Fruit fly (Drosophila melanogaster) whole organism, embryonic: ENCODE measurements around the gene ppk.

ENCODE experiments used
- Ada2b ChIP-seq: fragments of 200-800 bp; sonication (Bioruptor generic); IDR thresholded peaks from 2 replicates; pipeline ENCODE4 v1.3.6; 2022; ENCODE audit warnings: missing biosample characterization, missing genetic modification characterization
- CG10431 ChIP-seq: fragments of 200-800 bp; sonication (Bioruptor generic); optimal IDR thresholded peaks from 3 replicates; lab custom pipeline; 2018; ENCODE audit warnings: missing biosample characterization, mild to moderate bottlenecking, missing genetic modification characterization
- CG10654 ChIP-seq: fragments of 200-800 bp; sonication (Bioruptor generic); optimal IDR thresholded peaks from 2 replicates; lab custom pipeline; 2016; ENCODE audit warnings: missing biosample characterization, missing genetic modification characterization
- CG12071 ChIP-seq: fragments of 200-800 bp; sonication (Bioruptor generic); optimal IDR thresholded peaks from 3 replicates; lab custom pipeline; 2018; ENCODE audit warnings: missing biosample characterization, mild to moderate bottlenecking, missing genetic modification characterization
- CG12104 ChIP-seq: fragments of 200-800 bp; sonication (Bioruptor generic); optimal IDR thresholded peaks from 3 replicates; lab custom pipeline; 2016; ENCODE audit warnings: missing biosample characterization, missing genetic modification characterization
- CG12659 ChIP-seq: fragments of 200-800 bp; sonication (Bioruptor generic); optimal IDR thresholded peaks from 3 replicates; lab custom pipeline; 2017; ENCODE audit warnings: mild to moderate bottlenecking, missing biosample characterization, missing genetic modification reagents, missing genetic modification characterization
- CG12744 ChIP-seq: fragments of 200-800 bp; sonication (Bioruptor generic); optimal IDR thresholded peaks from 2 replicates; lab custom pipeline; 2016; ENCODE audit warnings: missing biosample characterization, missing genetic modification characterization
- CG16815 ChIP-seq: fragments of 200-800 bp; sonication (Bioruptor generic); optimal IDR thresholded peaks from 3 replicates; lab custom pipeline; 2017; ENCODE audit warnings: missing biosample characterization, mild to moderate bottlenecking, missing genetic modification characterization
- CG2202 ChIP-seq: fragments of 200-800 bp; sonication (Bioruptor generic); optimal IDR thresholded peaks from 2 replicates; lab custom pipeline; 2018; ENCODE audit warnings: missing biosample characterization, mild to moderate bottlenecking, missing genetic modification characterization
- CG30431 ChIP-seq: fragments of 200-800 bp; sonication (Bioruptor generic); optimal IDR thresholded peaks from 2 replicates; lab custom pipeline; 2017; ENCODE audit warnings: missing biosample characterization, missing genetic modification characterization
- CG31365 ChIP-seq: fragments of 200-800 bp; sonication (Bioruptor generic); optimal IDR thresholded peaks from 2 replicates; lab custom pipeline; 2018; ENCODE audit warnings: missing biosample characterization, mild to moderate bottlenecking, missing genetic modification characterization
- CG32772 ChIP-seq: fragments of 200-800 bp; sonication (Bioruptor generic); IDR thresholded peaks from 2 replicates; pipeline ENCODE4 v1.3.6; 2022; ENCODE audit warnings: missing biosample characterization, missing genetic modification characterization
- CG3281 ChIP-seq: fragments of 200-800 bp; sonication (Bioruptor generic); optimal IDR thresholded peaks from 3 replicates; lab custom pipeline; 2017; ENCODE audit warnings: missing biosample characterization, mild to moderate bottlenecking, missing genetic modification characterization
- CG33557 ChIP-seq: fragments of 200-800 bp; sonication (Bioruptor generic); optimal IDR thresholded peaks from 2 replicates; lab custom pipeline; 2019; ENCODE audit warnings: missing biosample characterization, mild to moderate bottlenecking, missing genetic modification characterization, moderate library complexity
- CG34224 ChIP-seq: fragments of 200-800 bp; sonication (Bioruptor generic); IDR thresholded peaks from 3 replicates; pipeline ENCODE4 v1.3.6; 2022; ENCODE audit warnings: missing biosample characterization, missing genetic modification characterization; ENCODE audit not compliant: partially characterized antibody
- CG4820 ChIP-seq: fragments of 200-800 bp; sonication (Bioruptor generic); optimal IDR thresholded peaks from 3 replicates; lab custom pipeline; 2016; ENCODE audit warnings: missing biosample characterization, missing genetic modification characterization
- CG5180 ChIP-seq: fragments of 200-800 bp; sonication (Bioruptor generic); optimal IDR thresholded peaks from 3 replicates; lab custom pipeline; 2017; ENCODE audit warnings: missing biosample characterization, missing genetic modification characterization, mild to moderate bottlenecking, moderate library complexity, missing genetic modification reagents
- CG8089 ChIP-seq: fragments of 200-800 bp; sonication (Bioruptor generic); optimal IDR thresholded peaks from 3 replicates; lab custom pipeline; 2016; ENCODE audit warnings: missing biosample characterization, missing genetic modification characterization
- CG9609 ChIP-seq: fragments of 200-800 bp; sonication (Bioruptor generic); optimal IDR thresholded peaks from 3 replicates; lab custom pipeline; 2016; ENCODE audit warnings: missing biosample characterization, missing genetic modification characterization
- Dfd ChIP-seq, 2 experiments: fragments of >200 bp; optimal IDR thresholded peaks; 2 replicates each; lab custom pipeline; 2017; ENCODE audit warnings: missing biosample characterization in 2 of 2, missing genetic modification characterization in 2 of 2
- Fer1 ChIP-seq: fragments of 200-800 bp; sonication (Bioruptor generic); optimal IDR thresholded peaks from 2 replicates; lab custom pipeline; 2017; ENCODE audit warnings: missing biosample characterization, mild to moderate bottlenecking, missing genetic modification characterization
- Gsc ChIP-seq: fragments of 200-800 bp; sonication (Bioruptor generic); IDR thresholded peaks from 2 replicates; pipeline ENCODE4 v1.3.6; 2022; ENCODE audit warnings: missing biosample characterization, missing genetic modification characterization
- HLH3B ChIP-seq: fragments of 200-800 bp; sonication (Bioruptor generic); IDR thresholded peaks from 2 replicates; pipeline ENCODE4 v1.3.6; 2022; ENCODE audit warnings: missing biosample characterization, missing genetic modification characterization
- Hr39 ChIP-seq: fragments of >200 bp; optimal IDR thresholded peaks from 2 replicates; lab custom pipeline; 2017
- Oli ChIP-seq: fragments of 200-800 bp; sonication (Bioruptor generic); optimal IDR thresholded peaks from 2 replicates; lab custom pipeline; 2018; ENCODE audit warnings: missing biosample characterization, mild to moderate bottlenecking, missing genetic modification characterization, moderate library complexity
- Sry-β ChIP-seq: fragments of 200-800 bp; sonication (Bioruptor generic); optimal IDR thresholded peaks from 2 replicates; lab custom pipeline; 2018; ENCODE audit warnings: missing biosample characterization, mild to moderate bottlenecking, missing genetic modification characterization, moderate library complexity
- Taf1 ChIP-seq: fragments of 200-800 bp; sonication (Bioruptor generic); IDR thresholded peaks from 2 replicates; pipeline ENCODE4 v1.3.6; 2022; ENCODE audit warnings: missing biosample characterization, missing genetic modification characterization
- Xrp1 ChIP-seq: fragments of 200-800 bp; sonication (Bioruptor generic); IDR thresholded peaks from 2 replicates; pipeline ENCODE4 v1.3.6; 2022; ENCODE audit warnings: missing biosample characterization, missing genetic modification characterization
- amos ChIP-seq: fragments of 200-800 bp; sonication (Bioruptor generic); IDR thresholded peaks from 2 replicates; pipeline ENCODE4 v1.3.6; 2022; ENCODE audit warnings: missing biosample characterization, missing genetic modification characterization; ENCODE audit not compliant: partially characterized antibody
- bigmax ChIP-seq: fragments of 200-800 bp; sonication (Bioruptor generic); optimal IDR thresholded peaks from 2 replicates; lab custom pipeline; 2018; ENCODE audit warnings: missing biosample characterization, mild to moderate bottlenecking, missing genetic modification characterization
- btn ChIP-seq: fragments of 200-800 bp; sonication (Bioruptor generic); optimal IDR thresholded peaks from 2 replicates; lab custom pipeline; 2016; ENCODE audit warnings: missing biosample characterization, missing genetic modification characterization
- cas ChIP-seq: fragments of 200-800 bp; sonication (Bioruptor generic); IDR thresholded peaks from 2 replicates; pipeline ENCODE4 v1.3.6; 2022; ENCODE audit warnings: missing biosample characterization, missing genetic modification characterization
- chn ChIP-seq: fragments of 200-800 bp; sonication (Bioruptor generic); optimal IDR thresholded peaks from 2 replicates; lab custom pipeline; 2016; ENCODE audit warnings: missing biosample characterization, missing genetic modification characterization
- corto ChIP-seq: fragments of 200-800 bp; sonication (Bioruptor generic); optimal IDR thresholded peaks from 2 replicates; lab custom pipeline; 2016; ENCODE audit warnings: missing biosample characterization, mild to moderate bottlenecking, missing genetic modification characterization, moderate library complexity
- croc ChIP-seq: fragments of 200-800 bp; sonication (Bioruptor generic); conservative IDR thresholded peaks from 3 replicates; pipeline ENCODE4 v1.3.6; 2022; ENCODE audit warnings: missing biosample characterization, missing genetic modification characterization
- da ChIP-seq: fragments of 200-800 bp; sonication (Bioruptor generic); optimal IDR thresholded peaks from 2 replicates; lab custom pipeline; 2016; ENCODE audit warnings: missing biosample characterization, missing genetic modification characterization
- fd102C ChIP-seq: fragments of 200-800 bp; sonication (Bioruptor generic); optimal IDR thresholded peaks from 2 replicates; lab custom pipeline; 2018; ENCODE audit warnings: missing biosample characterization, mild to moderate bottlenecking, missing genetic modification characterization, moderate library complexity
- kah ChIP-seq: fragments of 200-800 bp; sonication (Bioruptor generic); optimal IDR thresholded peaks from 2 replicates; lab custom pipeline; 2018; ENCODE audit warnings: missing biosample characterization, mild to moderate bottlenecking, missing genetic modification characterization
- ken ChIP-seq: fragments of 200-800 bp; sonication (Bioruptor generic); IDR thresholded peaks from 3 replicates; pipeline ENCODE4 v1.3.6; 2022; ENCODE audit warnings: missing biosample characterization, missing genetic modification characterization
- nom ChIP-seq: fragments of 200-800 bp; sonication (Bioruptor generic); optimal IDR thresholded peaks from 2 replicates; lab custom pipeline; 2017; ENCODE audit warnings: missing biosample characterization, missing genetic modification characterization, mild to moderate bottlenecking, moderate library complexity, missing genetic modification reagents
- oc ChIP-seq: fragments of 200-800 bp; sonication (Bioruptor generic); optimal IDR thresholded peaks from 2 replicates; lab custom pipeline; 2018; ENCODE audit warnings: missing biosample characterization, mild to moderate bottlenecking, missing genetic modification characterization, moderate library complexity
- pb ChIP-seq: fragments of 200-800 bp; sonication (Bioruptor generic); optimal IDR thresholded peaks from 3 replicates; lab custom pipeline; 2016; ENCODE audit warnings: missing biosample characterization, missing genetic modification characterization
- psq ChIP-seq: fragments of 200-800 bp; sonication (Bioruptor generic); optimal IDR thresholded peaks from 2 replicates; lab custom pipeline; 2017; ENCODE audit warnings: missing biosample characterization, missing genetic modification characterization
- pzg ChIP-seq: fragments of 200-800 bp; sonication (Bioruptor generic); optimal IDR thresholded peaks from 3 replicates; lab custom pipeline; 2018; ENCODE audit warnings: missing biosample characterization, mild to moderate bottlenecking, missing genetic modification characterization, moderate library complexity
- schlank ChIP-seq: fragments of 200-800 bp; sonication (Bioruptor generic); optimal IDR thresholded peaks from 2 replicates; lab custom pipeline; 2018; ENCODE audit warnings: missing biosample characterization, mild to moderate bottlenecking, missing genetic modification characterization
- so ChIP-seq: fragments of 200-800 bp; sonication (Bioruptor generic); IDR thresholded peaks from 3 replicates; pipeline ENCODE4 v1.3.6; 2022; ENCODE audit warnings: missing biosample characterization, missing genetic modification characterization
- sr ChIP-seq: fragments of 200-800 bp; sonication (Bioruptor generic); IDR thresholded peaks from 3 replicates; pipeline ENCODE4 v1.3.6; 2022; ENCODE audit warnings: missing biosample characterization, missing genetic modification characterization
- ttk ChIP-seq: fragments of 200-800 bp; sonication (Bioruptor generic); IDR thresholded peaks from 2 replicates; pipeline ENCODE4 v2.1.2; 2022; ENCODE audit warnings: missing biosample characterization, missing genetic modification characterization
- tup ChIP-seq: fragments of 200-800 bp; sonication (Bioruptor generic); optimal IDR thresholded peaks from 2 replicates; lab custom pipeline; 2016; ENCODE audit warnings: missing biosample characterization, mild to moderate bottlenecking, missing genetic modification characterization, moderate library complexity
- zen2 ChIP-seq: fragments of 200-800 bp; sonication (Bioruptor generic); IDR thresholded peaks from 3 replicates; pipeline ENCODE4 v1.3.6; 2022; ENCODE audit warnings: missing biosample characterization, missing genetic modification characterization; ENCODE audit not compliant: partially characterized antibody

Gene ppk

dm6 chr2L:14376484-14377254 lies 4.3 kb downstream of the ppk start (continued):
- no peak for TF ChIP-seq kah (GFP tag; lab: Kevin White, UChicago)
- no peak for TF ChIP-seq oc (tag; lab: Kevin White, UChicago)
- TF ChIP-seq CG34224 (GFP tag; lab: Robert Waterston, UW): no peak
- TF ChIP-seq croc (GFP tag; lab: Robert Waterston, UW): 0 out of 3 replicates have a peak, but pooled peaks have one; percentile 19
- no peak for TF ChIP-seq CG12104 (GFP tag; lab: Kevin White, UChicago)
- TF ChIP-seq CG12744 (GFP tag; lab: Kevin White, UChicago): no peak
- TF ChIP-seq CG2202 (tag; lab: Kevin White, UChicago): no peak
- TF ChIP-seq CG12071 (GFP tag; lab: Kevin White, UChicago): no peak
- TF ChIP-seq CG31365: no peak
- peak; percentile 33; the same call in 1 of the 2 replicates for TF ChIP-seq Xrp1 (GFP tag; lab: Robert Waterston, UW)
- TF ChIP-seq amos: no peak
- TF ChIP-seq fd102C (GFP tag; lab: Kevin White, UChicago): no peak
- no peak for TF ChIP-seq schlank (tag; lab: Kevin White, UChicago)
- TF ChIP-seq cas (GFP tag; lab: Robert Waterston, UW): no peak
- no peak for TF ChIP-seq CG8089 (GFP tag; lab: Kevin White, UChicago)
- TF ChIP-seq CG4820 (GFP tag; lab: Kevin White, UChicago): peak; percentile 12
- peak; percentile 31 for TF ChIP-seq CG12659
- TF ChIP-seq da: no peak
- TF ChIP-seq Sry-β: no peak
- TF ChIP-seq CG9609 (GFP tag; lab: Kevin White, UChicago): peak; percentile 9
- TF ChIP-seq Ada2b (GFP tag; lab: Robert Waterston, UW): no peak
- no peak for TF ChIP-seq CG10431 (GFP tag; lab: Kevin White, UChicago)
- TF ChIP-seq sr: peak; percentile 93
- TF ChIP-seq psq: no peak
- no peak for TF ChIP-seq CG32772 (GFP tag; lab: Robert Waterston, UW)
- TF ChIP-seq so (GFP tag; lab: Robert Waterston, UW): no peak
- peak; percentile 50 for TF ChIP-seq CG30431 (GFP tag; lab: Kevin White, UChicago)
- TF ChIP-seq CG3281 (GFP tag; lab: Kevin White, UChicago): peak; percentile 40
- no peak; the same call in 1 of the 2 replicates for TF ChIP-seq Taf1 (GFP tag; lab: Robert Waterston, UW)
- peak; percentile 50 for TF ChIP-seq CG10654
- TF ChIP-seq HLH3B (GFP tag; lab: Robert Waterston, UW): peak; percentile 32; the same call in 1 of the 2 replicates
- TF ChIP-seq Gsc: no peak
- TF ChIP-seq chn (GFP tag; lab: Kevin White, UChicago): no peak
- TF ChIP-seq zen2 (GFP tag; lab: Robert Waterston, UW): no peak
- TF ChIP-seq corto: no peak
- peak; percentile 29 for TF ChIP-seq CG16815 (GFP tag; lab: Kevin White, UChicago)
- TF ChIP-seq bigmax (GFP tag; lab: Kevin White, UChicago): no peak
- TF ChIP-seq CG33557: no peak
- no peak for TF ChIP-seq CG5180 (GFP tag; lab: Kevin White, UChicago)
- TF ChIP-seq ttk (GFP tag; lab: Robert Waterston, UW): peak; percentile 34; the same call in 1 of the 2 replicates
- no peak for TF ChIP-seq Hr39 (lab: Kevin White, UChicago)
- TF ChIP-seq tup: no peak
- TF ChIP-seq pzg (GFP tag; lab: Kevin White, UChicago): no peak
- TF ChIP-seq Dfd (GFP tag; optimal IDR thresholded peaks at IDR 0.05; lab: Kevin White, UChicago): no peak
- TF ChIP-seq nom (GFP tag; lab: Kevin White, UChicago): no peak
- peak; percentile 3 for TF ChIP-seq pb
- peak; percentile 44 for TF ChIP-seq Oli
- TF ChIP-seq btn: no peak
- TF ChIP-seq ken (GFP tag; lab: Robert Waterston, UW): no peak
- no peak for TF ChIP-seq Fer1 (GFP tag; lab: Kevin White, UChicago)
